Worm (Caenorhabditis elegans): Measurements from ENCODE around the gene str-156.

DNA sequence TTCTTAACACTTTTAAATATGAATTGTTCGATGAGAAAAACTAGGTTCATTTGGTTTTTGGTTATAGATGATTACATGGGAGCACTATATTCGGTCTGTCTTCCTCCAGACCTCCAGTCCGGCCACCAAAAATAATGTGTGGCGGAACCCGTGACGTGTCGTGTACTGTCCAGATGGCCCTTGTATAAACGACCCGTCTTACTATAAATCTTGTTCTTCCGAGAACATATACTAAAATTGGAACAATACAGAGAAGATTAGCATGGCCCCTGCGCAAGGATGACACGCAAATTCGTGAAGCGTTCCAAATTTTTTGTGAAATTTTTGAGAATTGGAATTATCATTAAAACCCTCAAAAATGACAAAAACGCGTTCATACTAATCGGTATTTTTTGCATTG, 46.6 kb upstream of the str-156 start:
- TF ChIP-seq elt-2 (tag; optimal IDR thresholded peaks at IDR 0.05), result no peak
- TF ChIP-seq unc-39 (tag; optimal IDR thresholded peaks at IDR 0.05), result no peak
- no peak for TF ChIP-seq nfya-1 (tag; optimal IDR thresholded peaks at IDR 0.05; ENCODE audit: insufficient read depth)

Data from whole organism, L3 larva.